Worm (Caenorhabditis elegans) whole organism, mixed stage, embryonic: ENCODE measurements around the gene ric-3.
A peak's percentile ranks its signal among the peaks of the same experiment; 100 is the strongest.

Source experiments
- M03D4.4 ChIP-seq: sonication (generic microtip); optimal IDR thresholded peaks from 2 replicates; lab custom pipeline; 2017; ENCODE audit warnings: mild to moderate bottlenecking, missing genetic modification characterization, missing compliant biosample characterization
- bed-3 ChIP-seq: fragments of 200-800 bp; sonication (Bioruptor generic); optimal IDR thresholded peaks from 3 replicates; lab custom pipeline; 2018; ENCODE audit warnings: mild to moderate bottlenecking, missing genetic modification characterization, moderate library complexity, missing compliant biosample characterization
- blmp-1 ChIP-seq: fragments of 150-350 bp; optimal IDR thresholded peaks from 2 replicates; lab custom pipeline; 2014; ENCODE audit warnings: missing biosample characterization, missing genetic modification characterization
- ceh-43 ChIP-seq: fragments of 200-800 bp; sonication (Bioruptor generic); optimal IDR thresholded peaks from 2 replicates; lab custom pipeline; 2018; ENCODE audit warnings: mild to moderate bottlenecking, missing genetic modification characterization, moderate library complexity, missing compliant biosample characterization
- ceh-83 ChIP-seq: fragments of 200-800 bp; sonication (Bioruptor generic); optimal IDR thresholded peaks from 2 replicates; lab custom pipeline; 2018; ENCODE audit warnings: mild to moderate bottlenecking, missing genetic modification characterization, missing compliant biosample characterization
- ces-1 ChIP-seq: fragments of 150-350 bp; optimal IDR thresholded peaks from 2 replicates; lab custom pipeline; 2014; ENCODE audit warnings: missing biosample characterization, missing genetic modification reagents, missing genetic modification characterization
- cnd-1 ChIP-seq: fragments of 200-800 bp; sonication (Bioruptor generic); optimal IDR thresholded peaks from 2 replicates; lab custom pipeline; 2018; ENCODE audit warnings: mild to moderate bottlenecking, missing genetic modification characterization, missing compliant biosample characterization
- drap-1 ChIP-seq: fragments of 200-800 bp; sonication (Bioruptor generic); optimal IDR thresholded peaks from 3 replicates; lab custom pipeline; 2018; ENCODE audit warnings: mild to moderate bottlenecking, missing genetic modification characterization, missing compliant biosample characterization
- elt-3 ChIP-seq: fragments of 150-350 bp; optimal IDR thresholded peaks from 2 replicates; lab custom pipeline; 2014; ENCODE audit warnings: missing biosample characterization, missing genetic modification characterization
- ham-2 ChIP-seq: fragments of 200-800 bp; sonication (Bioruptor generic); optimal IDR thresholded peaks from 2 replicates; lab custom pipeline; 2018; ENCODE audit warnings: mild to moderate bottlenecking, missing genetic modification characterization, missing compliant biosample characterization
- hlh-1 ChIP-seq: fragments of 150-350 bp; optimal IDR thresholded peaks from 2 replicates; lab custom pipeline; 2014; ENCODE audit warnings: missing biosample characterization, missing genetic modification reagents, missing genetic modification characterization
- lin-13 ChIP-seq: fragments of 150-350 bp; optimal IDR thresholded peaks from 2 replicates; lab custom pipeline; 2014; ENCODE audit warnings: missing biosample characterization, missing genetic modification characterization
- lin-32 ChIP-seq: fragments of 200-800 bp; sonication (Bioruptor generic); optimal IDR thresholded peaks from 2 replicates; lab custom pipeline; 2018; ENCODE audit warnings: mild to moderate bottlenecking, missing genetic modification characterization, missing compliant biosample characterization
- lsy-2 ChIP-seq: fragments of 150-350 bp; optimal IDR thresholded peaks from 2 replicates; lab custom pipeline; 2014; ENCODE audit warnings: missing biosample characterization, missing genetic modification characterization
- mab-5 ChIP-seq: fragments of 150-350 bp; optimal IDR thresholded peaks from 2 replicates; lab custom pipeline; 2014; ENCODE audit warnings: missing biosample characterization, missing genetic modification characterization
- mep-1 ChIP-seq: fragments of 150-350 bp; optimal IDR thresholded peaks from 2 replicates; lab custom pipeline; 2017; ENCODE audit warnings: missing biosample characterization, missing genetic modification reagents, missing genetic modification characterization, inconsistent platforms
- mls-2 ChIP-seq: sonication (generic microtip); optimal IDR thresholded peaks from 2 replicates; lab custom pipeline; 2016; ENCODE audit warnings: mild to moderate bottlenecking, missing genetic modification characterization, moderate library complexity, missing compliant biosample characterization
- nhr-2 ChIP-seq: fragments of 150-350 bp; optimal IDR thresholded peaks from 2 replicates; lab custom pipeline; 2014; ENCODE audit warnings: missing biosample characterization, missing genetic modification characterization
- nhr-237 ChIP-seq: fragments of 150-350 bp; optimal IDR thresholded peaks from 2 replicates; lab custom pipeline; 2014; ENCODE audit warnings: missing biosample characterization, missing genetic modification characterization
- nhr-28 ChIP-seq: fragments of 150-350 bp; optimal IDR thresholded peaks from 2 replicates; lab custom pipeline; 2014; ENCODE audit warnings: missing biosample characterization, missing genetic modification characterization
- nhr-76 ChIP-seq: sonication (generic microtip); optimal IDR thresholded peaks from 2 replicates; lab custom pipeline; 2017; ENCODE audit warnings: missing biosample characterization, missing genetic modification characterization
- pha-4 ChIP-seq: fragments of 150-350 bp; optimal IDR thresholded peaks from 2 replicates; lab custom pipeline; 2018; ENCODE audit warnings: missing biosample characterization, missing genetic modification reagents, missing genetic modification characterization
- sem-2 ChIP-seq: fragments of 200-800 bp; sonication (Bioruptor generic); optimal IDR thresholded peaks from 2 replicates; lab custom pipeline; 2018; ENCODE audit warnings: mild to moderate bottlenecking, missing genetic modification characterization, missing compliant biosample characterization
- snpc-4 ChIP-seq: fragments of 150-350 bp; optimal IDR thresholded peaks from 2 replicates; lab custom pipeline; 2014; ENCODE audit warnings: missing biosample characterization, missing genetic modification characterization
- sptf-1 ChIP-seq: sonication (generic microtip); optimal IDR thresholded peaks from 2 replicates; lab custom pipeline; 2017; ENCODE audit warnings: mild to moderate bottlenecking, missing genetic modification characterization, moderate library complexity, missing compliant biosample characterization
- tbx-8 ChIP-seq: fragments of 200-800 bp; sonication (Bioruptor generic); optimal IDR thresholded peaks from 2 replicates; lab custom pipeline; 2018; ENCODE audit warnings: mild to moderate bottlenecking, missing genetic modification characterization, moderate library complexity, missing compliant biosample characterization
- unc-120 ChIP-seq: sonication (generic microtip); optimal IDR thresholded peaks from 2 replicates; lab custom pipeline; 2017; ENCODE audit warnings: missing genetic modification characterization, missing compliant biosample characterization; ENCODE audit not compliant: poor library complexity, severe bottlenecking
- unc-39 ChIP-seq: fragments of 150-350 bp; optimal IDR thresholded peaks from 2 replicates; lab custom pipeline; 2014; ENCODE audit warnings: missing biosample characterization, missing genetic modification characterization
- unc-62 ChIP-seq: fragments of 150-350 bp; optimal IDR thresholded peaks from 2 replicates; lab custom pipeline; 2014; ENCODE audit warnings: missing biosample characterization, missing genetic modification reagents, missing genetic modification characterization
- zip-8 ChIP-seq: fragments of 150-350 bp; optimal IDR thresholded peaks from 2 replicates; lab custom pipeline; 2014; ENCODE audit warnings: missing biosample characterization, missing genetic modification characterization

The ric-3 gene

DNA sequence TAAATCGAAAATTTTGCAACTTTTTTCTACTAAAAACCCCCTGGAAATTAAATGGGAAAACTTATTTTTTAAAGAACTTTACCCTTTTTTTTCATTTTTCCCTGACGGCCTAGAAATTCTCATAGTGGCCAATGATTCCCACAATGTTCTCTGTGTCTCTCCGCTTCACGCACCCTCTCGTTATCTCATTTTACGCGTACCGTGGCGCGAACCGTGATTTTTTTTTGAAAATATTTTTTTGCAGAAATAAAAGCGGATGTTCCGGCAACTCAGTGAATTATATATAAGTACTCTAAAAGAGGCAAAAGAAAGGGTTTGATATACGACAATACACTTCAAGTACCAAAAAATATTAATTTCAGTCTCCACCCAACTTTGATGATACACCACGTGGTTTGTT is 28.3 kb downstream of the ric-3 start, which contains the start of gene C06A6.2:
C06A6.2 (plus strand) TSS at position 237 of the 400 bp plus-strand sequence.
- TF ChIP-seq lsy-2 (tag; lab: Kevin White, UChicago): no peak
- TF ChIP-seq ham-2 (GFP tag; lab: Kevin White, UChicago): no peak
- TF ChIP-seq lin-13 (tag; lab: Kevin White, UChicago): no peak
- TF ChIP-seq mab-5 (tag; lab: Kevin White, UChicago): no peak
- TF ChIP-seq mls-2 (tag; lab: Kevin White, UChicago): no peak
- no peak for TF ChIP-seq sptf-1 (tag; lab: Kevin White, UChicago)
- no peak for TF ChIP-seq nhr-28 (tag; lab: Kevin White, UChicago)

DNA sequence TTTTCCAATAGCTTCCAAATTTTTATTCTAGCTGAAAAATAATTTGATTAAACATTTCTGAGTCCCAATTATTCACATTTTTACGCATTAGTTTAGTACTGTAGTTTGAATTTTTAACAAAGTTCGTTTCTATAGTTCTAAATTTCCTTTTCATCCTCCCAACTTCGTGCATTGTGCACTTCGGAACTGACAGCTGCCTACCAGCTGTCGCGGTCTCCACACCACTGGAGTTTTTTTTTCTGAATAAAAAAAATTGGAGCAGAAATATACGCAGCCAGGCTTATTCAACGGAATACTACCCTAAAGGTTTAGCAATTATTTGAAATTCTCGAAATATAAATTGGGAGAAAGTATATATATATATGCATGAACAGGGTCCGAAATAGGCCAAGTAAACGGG is 31.2 kb downstream of the ric-3 start:
- TF ChIP-seq nhr-28 (tag; lab: Kevin White, UChicago) (no peak), hlh-1 (tag; lab: Kevin White, UChicago) (peak; percentile 91)
- TF ChIP-seq, all 35 proteins: peak for 1

DNA sequence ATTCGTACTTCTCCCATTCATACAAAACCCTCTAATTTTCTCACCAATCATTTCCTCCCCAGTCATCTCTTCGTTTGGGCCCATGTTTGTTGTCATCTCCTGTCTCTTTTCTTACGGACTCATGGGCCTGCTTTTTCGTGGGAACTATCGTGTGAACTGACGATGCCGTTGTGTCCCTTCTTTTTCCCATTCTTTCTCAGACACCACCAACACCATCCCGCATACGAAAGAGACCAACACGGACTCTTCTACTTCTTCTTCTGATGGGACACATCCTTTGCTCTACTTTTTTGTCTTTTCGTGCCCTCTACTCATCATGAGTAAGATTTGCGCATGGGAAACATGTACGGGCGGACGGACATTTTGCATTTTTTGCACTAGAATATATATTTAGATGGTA is 32.3 kb downstream of the ric-3 start:
- TF ChIP-seq nhr-28 (tag; lab: Kevin White, UChicago) (no peak), pha-4 (no peak), lin-13 (tag; lab: Kevin White, UChicago) (no peak), lin-32 (GFP tag; lab: Kevin White, UChicago) (no peak), mls-2 (tag; lab: Kevin White, UChicago) (no peak), tbx-8 (GFP tag; lab: Kevin White, UChicago) (no peak)
- TF ChIP-seq, all 35 proteins: peak for 0

DNA sequence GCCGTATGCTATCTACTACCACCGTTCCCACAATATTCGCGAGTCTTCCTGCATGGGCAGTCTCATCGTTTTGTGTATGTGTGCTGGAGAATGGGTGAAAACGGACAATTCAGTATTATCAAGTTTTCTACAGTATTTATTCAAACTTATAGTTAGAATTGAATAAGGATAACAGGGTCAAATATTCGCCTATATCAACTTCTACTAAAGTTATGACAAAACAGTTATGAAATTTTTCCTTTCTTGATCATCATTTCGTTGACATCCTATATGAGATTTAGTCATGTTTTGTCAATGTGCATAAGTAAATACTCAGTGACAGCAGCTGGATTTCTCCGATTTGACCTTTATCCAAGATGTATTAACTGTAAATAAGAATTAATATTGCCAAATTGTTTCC is 33.2 kb downstream of the ric-3 start:
- TF ChIP-seq ceh-43 (GFP tag; lab: Kevin White, UChicago): no peak
- no peak for TF ChIP-seq snpc-4 (tag; lab: Kevin White, UChicago)
- TF ChIP-seq nhr-76 (tag; lab: Kevin White, UChicago): no peak
- no peak for TF ChIP-seq lsy-2 (tag; lab: Kevin White, UChicago)
- no peak for TF ChIP-seq zip-8 (tag; lab: Kevin White, UChicago)
- no peak for TF ChIP-seq bed-3 (GFP tag; lab: Kevin White, UChicago)
- TF ChIP-seq mls-2 (tag; lab: Kevin White, UChicago): no peak
- no peak for TF ChIP-seq tbx-8 (GFP tag; lab: Kevin White, UChicago)
- no peak for TF ChIP-seq mep-1 (tag; lab: Kevin White, UChicago)
- TF ChIP-seq unc-120 (tag; lab: Kevin White, UChicago): no peak
- TF ChIP-seq ceh-83: no peak
- no peak for TF ChIP-seq ces-1 (GFP tag; lab: Kevin White, UChicago)
- no peak for TF ChIP-seq sptf-1 (tag; lab: Kevin White, UChicago)
- no peak for TF ChIP-seq unc-39 (tag; lab: Kevin White, UChicago)
- TF ChIP-seq drap-1 (GFP tag; lab: Kevin White, UChicago): no peak
- TF ChIP-seq nhr-28 (tag; lab: Kevin White, UChicago): no peak
- no peak for TF ChIP-seq lin-32 (GFP tag; lab: Kevin White, UChicago)
- TF ChIP-seq mab-5 (tag; lab: Kevin White, UChicago): no peak

DNA sequence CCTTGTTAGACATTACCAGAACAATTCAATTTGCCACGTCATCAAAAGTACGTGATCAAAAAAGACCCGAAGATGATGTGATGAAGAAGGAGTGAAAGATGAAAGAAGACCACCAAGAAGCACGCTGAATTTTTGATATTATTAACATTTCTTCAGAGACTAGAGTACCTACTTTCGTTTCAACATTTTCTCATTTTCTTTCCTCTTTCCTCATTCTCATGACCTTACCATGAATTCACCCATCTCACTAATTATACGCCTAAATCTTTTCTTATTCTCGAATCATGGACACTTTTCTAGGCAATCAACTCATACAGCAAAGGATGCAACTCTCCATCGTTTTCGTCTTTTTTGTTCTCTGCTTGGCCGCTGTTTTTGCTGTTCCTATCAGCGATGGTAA is 50.6 kb downstream of the ric-3 start, which contains the start of gene flp-10:
flp-10 (plus strand) TSS at position 301 of the 400 bp plus-strand sequence.
- TF ChIP-seq ceh-83: no peak
- no peak for TF ChIP-seq unc-39 (tag; lab: Kevin White, UChicago)
- no peak for TF ChIP-seq mab-5 (tag; lab: Kevin White, UChicago)
- TF ChIP-seq ham-2 (GFP tag; lab: Kevin White, UChicago): no peak
- no peak for TF ChIP-seq unc-62 (GFP tag; lab: Kevin White, UChicago)
- no peak for TF ChIP-seq elt-3
- TF ChIP-seq unc-120 (tag; lab: Kevin White, UChicago): no peak
- no peak for TF ChIP-seq sem-2 (GFP tag; lab: Kevin White, UChicago)
- TF ChIP-seq tbx-8 (GFP tag; lab: Kevin White, UChicago): no peak
- TF ChIP-seq snpc-4 (tag; lab: Kevin White, UChicago): no peak
- no peak for TF ChIP-seq lin-32 (GFP tag; lab: Kevin White, UChicago)
- TF ChIP-seq M03D4.4 (tag; lab: Kevin White, UChicago): no peak
- no peak for TF ChIP-seq nhr-237 (tag; lab: Kevin White, UChicago)
- no peak for TF ChIP-seq blmp-1 (tag; lab: Kevin White, UChicago)
- no peak for TF ChIP-seq cnd-1 (tag; lab: Kevin White, UChicago)
- no peak for TF ChIP-seq mep-1 (tag; lab: Kevin White, UChicago)
- TF ChIP-seq bed-3 (GFP tag; lab: Kevin White, UChicago): no peak
- no peak for TF ChIP-seq nhr-2 (tag; lab: Kevin White, UChicago)
- no peak for TF ChIP-seq hlh-1 (tag; lab: Kevin White, UChicago)
